Fruit fly (Drosophila melanogaster) whole organism, embryonic: ENCODE measurements around the gene CG5003.
A peak's percentile ranks its signal among the peaks of the same experiment; 100 is the strongest.

ENCODE experiments used
- Abd-B ChIP-seq: fragments of 200-800 bp; sonication (Bioruptor generic); optimal IDR thresholded peaks from 2 replicates; lab custom pipeline; 2018; ENCODE audit warnings: missing biosample characterization, mild to moderate bottlenecking, missing genetic modification characterization, moderate library complexity
- Antp ChIP-seq: fragments of 200-800 bp; sonication (Bioruptor generic); optimal IDR thresholded peaks from 3 replicates; lab custom pipeline; 2016; ENCODE audit warnings: missing biosample characterization, missing genetic modification characterization
- Atf-2 ChIP-seq: fragments of 200-800 bp; sonication (Bioruptor generic); optimal IDR thresholded peaks from 2 replicates; lab custom pipeline; 2016; ENCODE audit warnings: missing biosample characterization, missing genetic modification characterization
- CG10565 ChIP-seq: fragments of 200-800 bp; sonication (Bioruptor generic); optimal IDR thresholded peaks from 3 replicates; lab custom pipeline; 2016; ENCODE audit warnings: missing biosample characterization, mild to moderate bottlenecking, missing genetic modification characterization
- CG13424 ChIP-seq: fragments of 200-800 bp; sonication (Bioruptor generic); optimal IDR thresholded peaks from 2 replicates; lab custom pipeline; 2019; ENCODE audit warnings: missing biosample characterization, mild to moderate bottlenecking, missing genetic modification characterization, moderate library complexity
- CG14965 ChIP-seq: fragments of 200-800 bp; sonication (Bioruptor generic); optimal IDR thresholded peaks from 2 replicates; lab custom pipeline; 2016; ENCODE audit warnings: missing biosample characterization, missing genetic modification characterization, borderline replicate concordance
- CG16779 ChIP-seq: fragments of 200-800 bp; sonication (Bioruptor generic); IDR thresholded peaks from 2 replicates; pipeline ENCODE4 v1.3.6; 2022; ENCODE audit warnings: missing biosample characterization, missing genetic modification characterization
- CG17359 ChIP-seq: fragments of 200-800 bp; sonication (Bioruptor generic); optimal IDR thresholded peaks from 3 replicates; lab custom pipeline; 2018; ENCODE audit warnings: missing biosample characterization, mild to moderate bottlenecking, missing genetic modification characterization, moderate library complexity
- CG18619 ChIP-seq: fragments of 200-800 bp; sonication (Bioruptor generic); optimal IDR thresholded peaks from 3 replicates; lab custom pipeline; 2017; ENCODE audit warnings: missing biosample characterization, mild to moderate bottlenecking, missing genetic modification characterization
- CG3065 ChIP-seq: fragments of 200-800 bp; sonication (Bioruptor generic); optimal IDR thresholded peaks from 2 replicates; lab custom pipeline; 2016; ENCODE audit warnings: missing biosample characterization, missing genetic modification characterization
- CG31365 ChIP-seq: fragments of 200-800 bp; sonication (Bioruptor generic); optimal IDR thresholded peaks from 2 replicates; lab custom pipeline; 2018; ENCODE audit warnings: missing biosample characterization, mild to moderate bottlenecking, missing genetic modification characterization
- CG31441 ChIP-seq: fragments of 200-800 bp; sonication (Bioruptor generic); IDR thresholded peaks from 2 replicates; pipeline ENCODE4 v1.3.6; 2022; ENCODE audit warnings: missing biosample characterization, missing genetic modification characterization
- CG4707 ChIP-seq: fragments of 200-800 bp; sonication (Bioruptor generic); optimal IDR thresholded peaks from 2 replicates; lab custom pipeline; 2018; ENCODE audit warnings: missing biosample characterization, mild to moderate bottlenecking, missing genetic modification characterization, moderate library complexity
- CG4730 ChIP-seq: fragments of 200-800 bp; sonication (Bioruptor generic); IDR thresholded peaks from 2 replicates; pipeline ENCODE4 v1.3.6; 2022; ENCODE audit warnings: missing biosample characterization, missing genetic modification characterization
- CG4854 ChIP-seq: fragments of 200-800 bp; sonication (Bioruptor generic); optimal IDR thresholded peaks from 2 replicates; lab custom pipeline; 2016; ENCODE audit warnings: missing biosample characterization, missing genetic modification characterization, inconsistent platforms
- CG6175 ChIP-seq: fragments of 200-800 bp; sonication (Bioruptor generic); IDR thresholded peaks from 3 replicates; pipeline ENCODE4 v1.3.6; 2022; ENCODE audit warnings: missing biosample characterization, missing genetic modification characterization
- CG7745 ChIP-seq: fragments of 200-800 bp; sonication (Bioruptor generic); optimal IDR thresholded peaks from 2 replicates; lab custom pipeline; 2018; ENCODE audit warnings: missing biosample characterization, mild to moderate bottlenecking, missing genetic modification characterization, moderate library complexity
- CG7963 ChIP-seq: fragments of 200-800 bp; sonication (Bioruptor generic); IDR thresholded peaks from 3 replicates; pipeline ENCODE4 v1.3.6; 2022; ENCODE audit warnings: missing biosample characterization, missing genetic modification characterization; ENCODE audit not compliant: partially characterized antibody
- CG8478 ChIP-seq: fragments of >200 bp; optimal IDR thresholded peaks from 2 replicates; lab custom pipeline; 2018
- CG9215 ChIP-seq: fragments of 200-800 bp; sonication (Bioruptor generic); IDR thresholded peaks from 2 replicates; pipeline ENCODE4 v1.3.6; 2022; ENCODE audit warnings: missing biosample characterization, missing genetic modification characterization
- CG9932 ChIP-seq: fragments of 200-800 bp; sonication (Bioruptor generic); IDR thresholded peaks from 2 replicates; pipeline ENCODE4 v1.3.6; 2022; ENCODE audit warnings: missing biosample characterization, missing genetic modification characterization
- D ChIP-seq, 2 experiments: fragments of 200-800 bp in 1 of 2; fragments of >200 bp in 1 of 2; sonication (Bioruptor generic) in 1 of 2; optimal IDR thresholded peaks; 2 replicates in 1 of 2; 3 replicates in 1 of 2; lab custom pipeline; 2017; ENCODE audit warnings: mild to moderate bottlenecking in 1 of 2, missing biosample characterization in 1 of 2, missing genetic modification characterization in 1 of 2, missing genetic modification reagents in 1 of 2
- Dfd ChIP-seq, 2 experiments: fragments of >200 bp; optimal IDR thresholded peaks; 2 replicates each; lab custom pipeline; 2017; ENCODE audit warnings: missing biosample characterization in 2 of 2, missing genetic modification characterization in 2 of 2
- Elba2 ChIP-seq: fragments of 200-800 bp; sonication (Bioruptor generic); optimal IDR thresholded peaks from 3 replicates; lab custom pipeline; 2016; ENCODE audit warnings: missing biosample characterization, missing genetic modification characterization
- Hmx ChIP-seq: fragments of 200-800 bp; sonication (Bioruptor generic); optimal IDR thresholded peaks from 2 replicates; lab custom pipeline; 2016; ENCODE audit warnings: missing biosample characterization, missing genetic modification characterization
- Mad ChIP-seq: fragments of 200-800 bp; sonication (Bioruptor generic); optimal IDR thresholded peaks from 2 replicates; lab custom pipeline; 2016; ENCODE audit warnings: missing biosample characterization, missing genetic modification characterization
- Mes4 ChIP-seq: fragments of 200-800 bp; sonication (Bioruptor generic); optimal IDR thresholded peaks from 2 replicates; lab custom pipeline; 2016; ENCODE audit warnings: missing biosample characterization, missing genetic modification characterization
- NC2β ChIP-seq: fragments of 200-800 bp; sonication (Bioruptor generic); optimal IDR thresholded peaks from 2 replicates; lab custom pipeline; 2016; ENCODE audit warnings: missing biosample characterization, missing genetic modification characterization
- NFAT ChIP-seq: fragments of 200-800 bp; sonication (Bioruptor generic); IDR thresholded peaks from 2 replicates; pipeline ENCODE4 v1.3.6; 2022; ENCODE audit warnings: missing biosample characterization, missing genetic modification characterization
- Neu2 ChIP-seq: fragments of 200-800 bp; sonication (Bioruptor generic); optimal IDR thresholded peaks from 3 replicates; lab custom pipeline; 2016; ENCODE audit warnings: missing biosample characterization, missing genetic modification characterization, borderline replicate concordance
- Spps ChIP-seq: fragments of 200-800 bp; sonication (Bioruptor generic); optimal IDR thresholded peaks from 2 replicates; lab custom pipeline; 2018; ENCODE audit warnings: missing biosample characterization, mild to moderate bottlenecking, missing genetic modification characterization
- ap ChIP-seq: fragments of 200-800 bp; sonication (Bioruptor generic); IDR thresholded peaks from 2 replicates; pipeline ENCODE4 v1.3.6; 2022; ENCODE audit warnings: missing biosample characterization, missing genetic modification characterization
- cato ChIP-seq: fragments of 200-800 bp; sonication (Bioruptor generic); optimal IDR thresholded peaks from 2 replicates; lab custom pipeline; 2016; ENCODE audit warnings: missing biosample characterization, missing genetic modification characterization, borderline replicate concordance
- cg ChIP-seq: fragments of 200-800 bp; sonication (Bioruptor generic); optimal IDR thresholded peaks from 3 replicates; lab custom pipeline; 2019; ENCODE audit warnings: missing biosample characterization, mild to moderate bottlenecking, missing genetic modification characterization, moderate library complexity
- dati ChIP-seq: fragments of 200-800 bp; sonication (Bioruptor generic); IDR thresholded peaks from 2 replicates; pipeline ENCODE4 v1.3.6; 2022; ENCODE audit warnings: missing biosample characterization, missing genetic modification characterization
- dpn ChIP-seq, 2 experiments: fragments of 200-800 bp; sonication (Bioruptor generic); optimal IDR thresholded peaks; 3 replicates each; lab custom pipeline; 2016; ENCODE audit warnings: missing biosample characterization in 2 of 2, missing genetic modification characterization in 2 of 2
- fu2 ChIP-seq: fragments of 200-800 bp; sonication (Bioruptor generic); optimal IDR thresholded peaks from 2 replicates; lab custom pipeline; 2016; ENCODE audit warnings: missing biosample characterization, missing genetic modification characterization
- gcm2 ChIP-seq: fragments of 200-800 bp; sonication (Bioruptor generic); optimal IDR thresholded peaks from 2 replicates; lab custom pipeline; 2016; ENCODE audit warnings: missing biosample characterization, missing genetic modification characterization
- gsb ChIP-seq: fragments of 200-800 bp; sonication (Bioruptor generic); IDR thresholded peaks from 2 replicates; pipeline ENCODE4 v1.3.6; 2022; ENCODE audit warnings: missing biosample characterization, missing genetic modification characterization
- insv ChIP-seq, 2 experiments: fragments of 200-800 bp; sonication (Bioruptor generic); optimal IDR thresholded peaks; 3 replicates each; lab custom pipeline; 2016 to 2018; ENCODE audit warnings: missing biosample characterization in 2 of 2, missing genetic modification characterization in 2 of 2
- kay ChIP-seq: fragments of 200-800 bp; sonication (Bioruptor generic); optimal IDR thresholded peaks from 2 replicates; lab custom pipeline; 2016; ENCODE audit warnings: missing biosample characterization, missing genetic modification characterization
- klu ChIP-seq: fragments of 200-800 bp; sonication (Bioruptor generic); IDR thresholded peaks from 2 replicates; pipeline ENCODE4 v1.3.6; 2022; ENCODE audit warnings: missing biosample characterization, missing genetic modification characterization
- lbe ChIP-seq: fragments of 200-800 bp; sonication (Bioruptor generic); optimal IDR thresholded peaks from 2 replicates; lab custom pipeline; 2016; ENCODE audit warnings: missing biosample characterization, mild to moderate bottlenecking, missing genetic modification characterization
- lmd ChIP-seq: fragments of 200-800 bp; sonication (Bioruptor generic); IDR thresholded peaks from 2 replicates; pipeline ENCODE4 v1.3.6; 2022; ENCODE audit warnings: missing biosample characterization, missing genetic modification characterization
- maf-S ChIP-seq: fragments of 200-800 bp; sonication (Bioruptor generic); optimal IDR thresholded peaks from 2 replicates; lab custom pipeline; 2016; ENCODE audit warnings: missing biosample characterization, missing genetic modification characterization
- onecut ChIP-seq: fragments of 200-800 bp; sonication (Bioruptor generic); IDR thresholded peaks from 2 replicates; pipeline ENCODE4 v1.3.6; 2022; ENCODE audit warnings: missing biosample characterization, missing genetic modification characterization
- pfk ChIP-seq: fragments of 200-800 bp; sonication (Bioruptor generic); optimal IDR thresholded peaks from 2 replicates; lab custom pipeline; 2018; ENCODE audit warnings: missing biosample characterization, mild to moderate bottlenecking, missing genetic modification characterization, moderate library complexity
- pho ChIP-seq: fragments of 200-800 bp; sonication (Bioruptor generic); optimal IDR thresholded peaks from 2 replicates; lab custom pipeline; 2016; ENCODE audit warnings: missing biosample characterization, missing genetic modification characterization
- phol ChIP-seq: fragments of 200-800 bp; sonication (Bioruptor generic); optimal IDR thresholded peaks from 3 replicates; lab custom pipeline; 2018; ENCODE audit warnings: missing biosample characterization, mild to moderate bottlenecking, missing genetic modification characterization, moderate library complexity
- sens ChIP-seq: fragments of 200-800 bp; sonication (Bioruptor generic); peaks from one replicate; lab custom pipeline; 2016; ENCODE audit warnings: missing biosample characterization, missing genetic modification characterization
- tx ChIP-seq: fragments of 200-800 bp; sonication (Bioruptor generic); optimal IDR thresholded peaks from 2 replicates; lab custom pipeline; 2016; ENCODE audit warnings: missing biosample characterization, missing genetic modification characterization
- usp ChIP-seq: fragments of >200 bp; optimal IDR thresholded peaks from 2 replicates; lab custom pipeline; 2017; ENCODE audit warnings: missing biosample characterization, missing genetic modification characterization
- yki ChIP-seq: fragments of >200 bp; optimal IDR thresholded peaks from 3 replicates; lab custom pipeline; 2018

The CG5003 gene

dm6 chr3R:27919385-27919789 is 3.1 kb upstream of the CG5003 start, which contains the start of gene Boh1 (continued):
- no peak for TF ChIP-seq gsb (GFP tag; lab: Robert Waterston, UW)
- no peak for TF ChIP-seq CG14965 (GFP tag; lab: Kevin White, UChicago)
- TF ChIP-seq D (optimal IDR thresholded peaks at IDR 0.05; lab: Kevin White, UChicago), result no peak
- no peak for TF ChIP-seq D (GFP tag; optimal IDR thresholded peaks at IDR 0.05; lab: Kevin White, UChicago)
- TF ChIP-seq Spps, result no peak
- TF ChIP-seq tx (GFP tag; lab: Kevin White, UChicago), result no peak
- no peak for TF ChIP-seq CG6175 (GFP tag; lab: Robert Waterston, UW)
- TF ChIP-seq CG9932 (GFP tag; lab: Robert Waterston, UW), result no peak
- no peak for TF ChIP-seq cg (GFP tag; lab: Kevin White, UChicago)
- no peak for TF ChIP-seq Hmx
- no peak for TF ChIP-seq cato (GFP tag; lab: Kevin White, UChicago)
- no peak for TF ChIP-seq CG16779 (GFP tag; lab: Robert Waterston, UW)
- TF ChIP-seq CG7745 (tag; lab: Kevin White, UChicago), result no peak
- TF ChIP-seq CG31441, result peak; percentile 70
- TF ChIP-seq Abd-B (GFP tag; lab: Kevin White, UChicago), result peak; percentile 29
- TF ChIP-seq NFAT (GFP tag; lab: Robert Waterston, UW), result no peak
- peak; percentile 68 for TF ChIP-seq sens (GFP tag; lab: Kevin White, UChicago)
- no peak for TF ChIP-seq Atf-2 (GFP tag; lab: Kevin White, UChicago)
- TF ChIP-seq yki (lab: Kevin White, UChicago), result no peak
- no peak for TF ChIP-seq kay (GFP tag; lab: Kevin White, UChicago)
- TF ChIP-seq CG31365 (tag; lab: Kevin White, UChicago), result no peak
- no peak for TF ChIP-seq onecut
- TF ChIP-seq Antp (GFP tag; lab: Kevin White, UChicago), result no peak
- no peak for TF ChIP-seq maf-S (GFP tag; lab: Kevin White, UChicago)
- TF ChIP-seq CG9215 (GFP tag; lab: Robert Waterston, UW), result no peak
- peak; percentile 26 for TF ChIP-seq CG17359
- peak; percentile 81 for TF ChIP-seq phol
- TF ChIP-seq Neu2 (GFP tag; lab: Kevin White, UChicago), result no peak
- TF ChIP-seq pfk (GFP tag; lab: Kevin White, UChicago), result no peak
- no peak for TF ChIP-seq CG4730 (GFP tag; lab: Robert Waterston, UW)
- TF ChIP-seq usp (GFP tag; lab: Kevin White, UChicago), result no peak
- peak; percentile 51 for TF ChIP-seq CG13424
- TF ChIP-seq ap (GFP tag; lab: Robert Waterston, UW), result no peak
- TF ChIP-seq Mes4, result no peak
- TF ChIP-seq gcm2 (GFP tag; lab: Kevin White, UChicago), result no peak
- TF ChIP-seq CG4854 (GFP tag; lab: Kevin White, UChicago), result no peak
- TF ChIP-seq dati (GFP tag; lab: Robert Waterston, UW), result no peak
- TF ChIP-seq lmd (GFP tag; lab: Robert Waterston, UW), result no peak
- no peak for TF ChIP-seq Mad (GFP tag; lab: Kevin White, UChicago)
- TF ChIP-seq pho (GFP tag; lab: Kevin White, UChicago), result no peak
- no peak for TF ChIP-seq insv (GFP tag; optimal IDR thresholded peaks at IDR 0.05; lab: Kevin White, UChicago)
- no peak for TF ChIP-seq CG4707 (GFP tag; lab: Kevin White, UChicago)
- TF ChIP-seq dpn (GFP tag; optimal IDR thresholded peaks at IDR 0.05; lab: Kevin White, UChicago), result peak in 1 of 2 experiments; percentile 9
- no peak for TF ChIP-seq fu2
- peak; percentile 13 for TF ChIP-seq lbe (GFP tag; lab: Kevin White, UChicago)
- TF ChIP-seq CG3065 (GFP tag; lab: Kevin White, UChicago), result no peak
- TF ChIP-seq CG10565 (GFP tag; lab: Kevin White, UChicago), result no peak
- no peak for TF ChIP-seq klu (GFP tag; lab: Robert Waterston, UW)
- no peak for TF ChIP-seq CG7963 (GFP tag; lab: Robert Waterston, UW)
- TF ChIP-seq Elba2, result no peak
- TF ChIP-seq NC2β (GFP tag; lab: Kevin White, UChicago), result no peak
- no peak for TF ChIP-seq CG18619
- no peak for TF ChIP-seq CG8478
- TF ChIP-seq Dfd (GFP tag; optimal IDR thresholded peaks at IDR 0.05; lab: Kevin White, UChicago), result no peak
